Worm (Caenorhabditis elegans): ENCODE results near the gene fbxa-201.

- no peak for TF ChIP-seq R02D3.7 (tag; optimal IDR thresholded peaks at IDR 0.05)
- no peak for TF ChIP-seq unc-62 (GFP tag; optimal IDR thresholded peaks at IDR 0.05)
Observed at ce11 chrV:1945875-1946274, 29.3 kb upstream of the fbxa-201 start.

Data from whole organism, L3 larva.